Worm (Caenorhabditis elegans) whole organism, L4/young adult: ENCODE measurements around the gene aipl-1.
A peak's percentile ranks its signal among the peaks of the same experiment; 100 is the strongest.
"Not testable (repeated sequence)": the region's sequence is repeated elsewhere in the genome, so short reads cannot be mapped to it uniquely, and the experiment has no call there.

Experiments used
- W03F9.2 ChIP-seq: fragments of 150-350 bp; optimal IDR thresholded peaks from 2 replicates; lab custom pipeline; 2014; ENCODE audit warnings: missing biosample characterization, missing genetic modification characterization
- dao-5 ChIP-seq: sonication (generic microtip); optimal IDR thresholded peaks from 2 replicates; lab custom pipeline; 2016; ENCODE audit warnings: missing genotype, missing genetic modification characterization, moderate library complexity, missing compliant biosample characterization
- him-1 ChIP-seq: sonication (generic microtip); optimal IDR thresholded peaks from 2 replicates; lab custom pipeline; 2016; ENCODE audit warnings: missing genotype, missing genetic modification reagents, missing genetic modification characterization, missing compliant biosample characterization

aipl-1 gene

ce11 chrV:15111660-15112059 is 24.9 kb downstream of the aipl-1 start, which contains the start of gene T01G5.7:
TSS of gene T01G5.7 (plus strand) at chrV:15111960.
- no peak for TF ChIP-seq dao-5 (tag; lab: Kevin White, UChicago)
- TF ChIP-seq W03F9.2 = no peak
- no peak for TF ChIP-seq him-1 (tag; lab: Kevin White, UChicago)

ce11 chrV:15109260-15109659 is 27.3 kb downstream of the aipl-1 start, which contains the start of gene Y75B12A.2:
TSS of gene Y75B12A.2 (plus strand) at chrV:15109560.
- no peak for TF ChIP-seq dao-5 (tag; lab: Kevin White, UChicago)
- TF ChIP-seq him-1 (tag; lab: Kevin White, UChicago) = no peak
- no peak for TF ChIP-seq W03F9.2

ce11 chrV:15105893-15106598 is 30.6 kb downstream of the aipl-1 start, which contains the start of gene C01G10.14:
TSS of gene C01G10.14 (minus strand) at chrV:15105943.
- not testable (repeated sequence) for TF ChIP-seq him-1 (tag; lab: Kevin White, UChicago); dao-5 (tag; lab: Kevin White, UChicago); W03F9.2

ce11 chrV:15099447-15099846 is 37.2 kb downstream of the aipl-1 start, which contains the start of gene C01G10.1:
TSS of gene C01G10.1 (plus strand) at chrV:15099747.
- no peak for TF ChIP-seq W03F9.2

ce11 chrV:15094749-15095148 is 41.9 kb downstream of the aipl-1 start, which contains the start of gene srx-78:
TSS of gene srx-78 (plus strand) at chrV:15095049.
- TF ChIP-seq dao-5 (tag; lab: Kevin White, UChicago) (no peak), W03F9.2 (no peak), him-1 (tag; lab: Kevin White, UChicago) (no peak)

- no peak for TF ChIP-seq him-1 (tag; lab: Kevin White, UChicago)
- TF ChIP-seq dao-5 (tag; lab: Kevin White, UChicago) = no peak
Observed at ce11 chrV:15092666-15093065, 43.9 kb downstream of the aipl-1 start, which contains the start of gene txt-12. TSS of gene txt-12 (plus strand) at chrV:15092966.

DNA sequence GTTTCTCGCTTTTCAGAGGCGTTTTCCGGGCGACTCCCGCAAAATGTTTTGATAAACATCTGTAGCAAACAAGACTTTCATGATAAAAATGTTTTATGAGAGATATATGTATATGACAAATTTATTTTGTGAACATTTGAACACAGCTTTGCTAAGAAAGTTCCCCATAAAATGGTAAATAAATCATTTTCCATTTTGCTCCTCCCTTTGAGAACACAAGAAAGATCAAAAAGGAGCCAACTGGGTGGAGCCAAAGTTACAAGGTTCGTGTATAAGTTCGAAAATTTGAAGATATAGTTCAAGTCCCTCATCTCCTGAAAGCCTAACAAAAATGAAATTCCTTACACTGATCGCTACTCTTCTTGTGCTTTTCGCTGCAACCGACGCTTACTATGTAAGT is 46.1 kb downstream of the aipl-1 start, which contains the start of gene C01G10.17:
TSS of gene C01G10.17 (plus strand) at position 301 of the 400 bp plus-strand sequence.
- TF ChIP-seq W03F9.2 (no peak), dao-5 (tag; lab: Kevin White, UChicago) (no peak), him-1 (tag; lab: Kevin White, UChicago) (no peak)

- TF ChIP-seq him-1 (tag; lab: Kevin White, UChicago) = no peak
Observed at ce11 chrV:15089438-15089837, 47.2 kb downstream of the aipl-1 start, which contains the start of the genes C01G10.5 and C01G10.4. TSS of gene C01G10.5 (minus strand) at chrV:15089538. TSS of gene C01G10.4 (plus strand) at chrV:15089740.

ce11 chrV:15088613-15089012 is 48.0 kb downstream of the aipl-1 start, which contains the start of gene C01G10.18:
TSS of gene C01G10.18 (minus strand) at chrV:15088713.
- TF ChIP-seq W03F9.2 (no peak), him-1 (tag; lab: Kevin White, UChicago) (no peak), dao-5 (tag; lab: Kevin White, UChicago) (no peak)

DNA sequence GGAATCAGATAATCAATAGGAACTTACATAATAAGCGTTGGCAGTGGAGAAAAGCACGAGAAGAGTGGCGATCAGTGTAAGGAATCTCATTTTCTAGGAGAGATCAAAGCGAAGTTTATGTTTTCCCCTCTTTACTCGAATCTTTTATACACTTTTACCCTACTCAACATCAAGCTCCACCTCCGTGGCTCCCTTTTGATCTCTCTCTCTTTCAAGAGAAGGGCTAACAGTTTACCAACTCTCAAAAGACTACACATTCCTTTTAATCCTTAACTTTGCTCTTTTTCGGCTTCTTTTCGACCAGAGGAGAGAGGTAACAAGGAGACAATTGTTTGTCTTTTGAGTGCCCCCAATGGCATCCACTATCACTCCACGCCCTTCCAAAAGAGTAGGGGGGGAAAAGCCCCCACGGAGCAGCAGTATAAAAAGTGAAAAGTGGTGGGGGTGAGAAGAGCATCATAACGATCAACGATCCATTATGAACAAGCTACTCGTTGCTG is 49.3 kb downstream of the aipl-1 start, which contains the start of the genes C01G10.15 and C01G10.6:
TSS of gene C01G10.15 (minus strand) at position 101 of the 500 bp plus-strand sequence.
TSS of gene C01G10.6 (plus strand) at position 450 of the 500 bp plus-strand sequence.
- TF ChIP-seq him-1 (tag; lab: Kevin White, UChicago) (no peak), dao-5 (tag; lab: Kevin White, UChicago) (no peak), W03F9.2 (no peak)

ce11 chrV:15085335-15085800 is 51.2 kb downstream of the aipl-1 start, which contains the start of the genes ahsa-1 and C01G10.7:
TSS of gene ahsa-1 (minus strand) at chrV:15085385.
TSS of gene C01G10.7 (plus strand) at chrV:15085747.
- TF ChIP-seq W03F9.2 = peak; percentile 96
- peak; percentile 88 for TF ChIP-seq him-1 (tag; lab: Kevin White, UChicago)
- TF ChIP-seq dao-5 (tag; lab: Kevin White, UChicago) = no peak
